Worm (Caenorhabditis elegans) whole organism, young adult: Measurements from ENCODE around the gene acdh-11.

Source experiments
- K12H6.12 ChIP-seq: fragments of 200-800 bp; sonication (Bioruptor generic); optimal IDR thresholded peaks from 2 replicates; lab custom pipeline; 2018; ENCODE audit warnings: mild to moderate bottlenecking, missing genetic modification characterization, missing compliant biosample characterization
- nhr-90 ChIP-seq: sonication (generic microtip); optimal IDR thresholded peaks from 2 replicates; lab custom pipeline; 2016; ENCODE audit warnings: missing genotype, mild to moderate bottlenecking, missing genetic modification characterization, missing compliant biosample characterization
- somi-1 ChIP-seq: fragments of 200-800 bp; sonication (Bioruptor generic); optimal IDR thresholded peaks from 2 replicates; lab custom pipeline; 2018; ENCODE audit warnings: mild to moderate bottlenecking, missing genetic modification characterization, missing compliant biosample characterization
- unc-62 ChIP-seq: fragments of 150-350 bp; optimal IDR thresholded peaks from 2 replicates; lab custom pipeline; 2014; ENCODE audit warnings: missing biosample characterization, missing genetic modification reagents, missing genetic modification characterization

DNA sequence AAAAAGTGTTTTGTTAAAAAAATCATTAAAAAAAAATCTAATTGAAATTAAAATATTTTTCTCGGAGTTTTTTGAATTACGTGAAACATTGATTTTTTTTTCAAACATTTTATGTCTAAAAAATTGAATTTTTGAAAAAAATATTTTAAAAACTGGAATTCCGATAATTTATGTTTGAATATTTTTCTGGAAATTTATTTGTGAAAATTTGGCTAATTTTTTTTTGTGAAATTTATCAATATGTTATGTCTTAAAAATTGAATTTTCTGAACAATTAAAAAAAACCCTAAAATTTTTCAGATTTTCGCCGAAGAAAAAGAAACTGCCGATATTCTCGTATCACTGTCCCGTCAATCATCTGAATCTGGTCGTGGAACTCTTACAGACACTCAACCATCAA, 46.3 kb downstream of the acdh-11 start, which contains the start of gene Y39A1A.24:
- no peak for TF ChIP-seq somi-1 (GFP tag; lab: Kevin White, UChicago)
- no peak for TF ChIP-seq unc-62 (GFP tag; lab: Kevin White, UChicago)
- TF ChIP-seq nhr-90 (tag; lab: Kevin White, UChicago), result no peak
- TF ChIP-seq K12H6.12 (tag; lab: Kevin White, UChicago), result no peak
